Worm (Caenorhabditis elegans): ENCODE data around the gene Y43F8B.14.

DNA sequence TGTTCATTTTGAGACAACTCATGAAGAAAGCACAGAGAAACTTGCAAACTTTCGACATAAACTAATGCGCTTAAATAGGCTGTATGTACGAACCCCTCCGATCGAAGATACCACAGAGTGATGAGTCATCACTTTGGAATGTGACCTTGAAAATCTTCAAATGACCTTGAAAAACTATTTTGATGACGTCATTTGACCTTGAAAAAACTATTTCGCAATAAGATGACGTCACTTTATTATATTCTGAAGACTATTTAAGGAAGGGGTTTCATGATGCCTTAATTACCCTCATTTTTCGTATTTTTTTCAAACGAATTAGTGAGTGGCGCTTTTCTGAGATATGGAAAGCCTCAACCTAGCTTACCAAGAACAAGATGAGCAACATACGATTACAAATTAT, 34.6 kb downstream of the Y43F8B.14 start, which contains the start of gene C25F9.2:
- TF ChIP-seq ama-1 (optimal IDR thresholded peaks at IDR 0.05): no peak
- TF ChIP-seq ets-7 (tag; optimal IDR thresholded peaks at IDR 0.05): no peak
- TF ChIP-seq tra-4 (tag; optimal IDR thresholded peaks at IDR 0.05): no peak
- no peak for TF ChIP-seq aly-1 (tag; optimal IDR thresholded peaks at IDR 0.05)
- TF ChIP-seq scrt-1 (GFP tag; IDR thresholded peaks at IDR 0.05): no peak
- TF ChIP-seq ceh-13 (GFP tag; optimal IDR thresholded peaks at IDR 0.05): no peak
- TF ChIP-seq tbx-37 (GFP tag; conservative IDR thresholded peaks at IDR 0.05): no peak
- TF ChIP-seq ceh-36 (tag; optimal IDR thresholded peaks at IDR 0.05): no peak
- TF ChIP-seq flt-1 (GFP tag; IDR thresholded peaks at IDR 0.05): no peak

Data from whole organism, early embryonic.